Fruit fly (Drosophila melanogaster) S2 (cell line): ENCODE results near the gene CG4438.

ENCODE experiments used
- CG8478 ChIP-seq: fragments of >200 bp; optimal IDR thresholded peaks from 2 replicates; lab custom pipeline; 2018
- CTCF ChIP-seq, 2 experiments: fragments of >200 bp; optimal IDR thresholded peaks; 2 replicates each; lab custom pipeline; 2018

DNA sequence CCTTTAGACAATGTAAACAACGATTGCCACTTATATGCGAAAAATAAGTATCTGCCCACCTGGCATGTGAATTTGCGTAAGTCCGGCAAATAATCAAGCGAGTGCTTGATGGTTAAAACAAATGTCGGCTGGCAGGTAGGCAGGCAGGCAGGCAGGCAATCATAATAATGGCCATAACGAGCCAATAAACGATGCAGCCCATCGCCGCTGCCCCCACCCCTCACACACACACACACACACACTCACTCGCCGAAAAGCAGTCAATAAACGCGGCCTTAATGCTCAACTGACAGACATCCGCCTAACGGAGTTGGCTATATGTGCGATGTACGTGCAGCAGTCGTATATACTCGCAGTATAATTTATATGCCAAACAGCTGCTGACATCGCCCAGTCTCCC lies 23.5 kb upstream of the CG4438 start:
- no peak for TF ChIP-seq CTCF (optimal IDR thresholded peaks at IDR 0.05; lab: Kevin White, UChicago)
- TF ChIP-seq CG8478 (lab: Kevin White, UChicago): no peak
